Worm (Caenorhabditis elegans) whole organism, L4/young adult: ENCODE measurements around the gene T10B10.4.

ENCODE experiments used
- W03F9.2 ChIP-seq: fragments of 150-350 bp; optimal IDR thresholded peaks from 2 replicates; lab custom pipeline; 2014; ENCODE audit warnings: missing biosample characterization, missing genetic modification characterization
- dao-5 ChIP-seq: sonication (generic microtip); optimal IDR thresholded peaks from 2 replicates; lab custom pipeline; 2016; ENCODE audit warnings: missing genotype, missing genetic modification characterization, moderate library complexity, missing compliant biosample characterization
- him-1 ChIP-seq: sonication (generic microtip); optimal IDR thresholded peaks from 2 replicates; lab custom pipeline; 2016; ENCODE audit warnings: missing genotype, missing genetic modification reagents, missing genetic modification characterization, missing compliant biosample characterization

ce11 chrX:15163118-15163517 is 26.8 kb upstream of the T10B10.4 start:
- no peak for TF ChIP-seq W03F9.2 (tag; lab: Kevin White, UChicago)
- TF ChIP-seq him-1 (tag; lab: Kevin White, UChicago) = no peak
- TF ChIP-seq dao-5 (tag; lab: Kevin White, UChicago) = no peak
